Worm (Caenorhabditis elegans) whole organism, mixed stage, embryonic: Measurements from ENCODE around the gene lgc-37.

Source experiments
- M03D4.4 ChIP-seq: sonication (generic microtip); optimal IDR thresholded peaks from 2 replicates; lab custom pipeline; 2017; ENCODE audit warnings: mild to moderate bottlenecking, missing genetic modification characterization, missing compliant biosample characterization
- bed-3 ChIP-seq: fragments of 200-800 bp; sonication (Bioruptor generic); optimal IDR thresholded peaks from 3 replicates; lab custom pipeline; 2018; ENCODE audit warnings: mild to moderate bottlenecking, missing genetic modification characterization, moderate library complexity, missing compliant biosample characterization
- blmp-1 ChIP-seq: fragments of 150-350 bp; optimal IDR thresholded peaks from 2 replicates; lab custom pipeline; 2014; ENCODE audit warnings: missing biosample characterization, missing genetic modification characterization
- ceh-39 ChIP-seq: fragments of 150-350 bp; optimal IDR thresholded peaks from 2 replicates; lab custom pipeline; 2014; ENCODE audit warnings: missing biosample characterization, missing genetic modification characterization
- ceh-43 ChIP-seq: fragments of 200-800 bp; sonication (Bioruptor generic); optimal IDR thresholded peaks from 2 replicates; lab custom pipeline; 2018; ENCODE audit warnings: mild to moderate bottlenecking, missing genetic modification characterization, moderate library complexity, missing compliant biosample characterization
- ceh-83 ChIP-seq: fragments of 200-800 bp; sonication (Bioruptor generic); optimal IDR thresholded peaks from 2 replicates; lab custom pipeline; 2018; ENCODE audit warnings: mild to moderate bottlenecking, missing genetic modification characterization, missing compliant biosample characterization
- ces-1 ChIP-seq: fragments of 150-350 bp; optimal IDR thresholded peaks from 2 replicates; lab custom pipeline; 2014; ENCODE audit warnings: missing biosample characterization, missing genetic modification reagents, missing genetic modification characterization
- cnd-1 ChIP-seq: fragments of 200-800 bp; sonication (Bioruptor generic); optimal IDR thresholded peaks from 2 replicates; lab custom pipeline; 2018; ENCODE audit warnings: mild to moderate bottlenecking, missing genetic modification characterization, missing compliant biosample characterization
- elt-1 ChIP-seq: sonication (generic microtip); optimal IDR thresholded peaks from 2 replicates; lab custom pipeline; 2017; ENCODE audit warnings: missing genetic modification characterization, mild to moderate bottlenecking, missing compliant biosample characterization, antibody characterized with exemption, moderate library complexity, borderline replicate concordance; ENCODE audit not compliant: insufficient read depth
- elt-3 ChIP-seq: fragments of 150-350 bp; optimal IDR thresholded peaks from 2 replicates; lab custom pipeline; 2014; ENCODE audit warnings: missing biosample characterization, missing genetic modification characterization
- flh-1 ChIP-seq: fragments of 200-800 bp; sonication (Bioruptor generic); optimal IDR thresholded peaks from 2 replicates; lab custom pipeline; 2018; ENCODE audit warnings: mild to moderate bottlenecking, missing genetic modification characterization, moderate library complexity, missing compliant biosample characterization
- ham-2 ChIP-seq: fragments of 200-800 bp; sonication (Bioruptor generic); optimal IDR thresholded peaks from 2 replicates; lab custom pipeline; 2018; ENCODE audit warnings: mild to moderate bottlenecking, missing genetic modification characterization, missing compliant biosample characterization
- hlh-1 ChIP-seq: fragments of 150-350 bp; optimal IDR thresholded peaks from 2 replicates; lab custom pipeline; 2014; ENCODE audit warnings: missing biosample characterization, missing genetic modification reagents, missing genetic modification characterization
- lin-13 ChIP-seq: fragments of 150-350 bp; optimal IDR thresholded peaks from 2 replicates; lab custom pipeline; 2014; ENCODE audit warnings: missing biosample characterization, missing genetic modification characterization
- lin-32 ChIP-seq: fragments of 200-800 bp; sonication (Bioruptor generic); optimal IDR thresholded peaks from 2 replicates; lab custom pipeline; 2018; ENCODE audit warnings: mild to moderate bottlenecking, missing genetic modification characterization, missing compliant biosample characterization
- lsy-2 ChIP-seq: fragments of 150-350 bp; optimal IDR thresholded peaks from 2 replicates; lab custom pipeline; 2014; ENCODE audit warnings: missing biosample characterization, missing genetic modification characterization
- mab-5 ChIP-seq: fragments of 150-350 bp; optimal IDR thresholded peaks from 2 replicates; lab custom pipeline; 2014; ENCODE audit warnings: missing biosample characterization, missing genetic modification characterization
- mls-2 ChIP-seq: sonication (generic microtip); optimal IDR thresholded peaks from 2 replicates; lab custom pipeline; 2016; ENCODE audit warnings: mild to moderate bottlenecking, missing genetic modification characterization, moderate library complexity, missing compliant biosample characterization
- nhr-12 ChIP-seq: fragments of 150-350 bp; optimal IDR thresholded peaks from 2 replicates; lab custom pipeline; 2014; ENCODE audit warnings: missing biosample characterization, missing genetic modification characterization
- nhr-2 ChIP-seq: fragments of 150-350 bp; optimal IDR thresholded peaks from 2 replicates; lab custom pipeline; 2014; ENCODE audit warnings: missing biosample characterization, missing genetic modification characterization
- nhr-237 ChIP-seq: fragments of 150-350 bp; optimal IDR thresholded peaks from 2 replicates; lab custom pipeline; 2014; ENCODE audit warnings: missing biosample characterization, missing genetic modification characterization
- nhr-28 ChIP-seq: fragments of 150-350 bp; optimal IDR thresholded peaks from 2 replicates; lab custom pipeline; 2014; ENCODE audit warnings: missing biosample characterization, missing genetic modification characterization
- nhr-76 ChIP-seq: sonication (generic microtip); optimal IDR thresholded peaks from 2 replicates; lab custom pipeline; 2017; ENCODE audit warnings: missing biosample characterization, missing genetic modification characterization
- pha-4 ChIP-seq: fragments of 150-350 bp; optimal IDR thresholded peaks from 2 replicates; lab custom pipeline; 2018; ENCODE audit warnings: missing biosample characterization, missing genetic modification reagents, missing genetic modification characterization
- sem-2 ChIP-seq: fragments of 200-800 bp; sonication (Bioruptor generic); optimal IDR thresholded peaks from 2 replicates; lab custom pipeline; 2018; ENCODE audit warnings: mild to moderate bottlenecking, missing genetic modification characterization, missing compliant biosample characterization
- snpc-4 ChIP-seq: fragments of 150-350 bp; optimal IDR thresholded peaks from 2 replicates; lab custom pipeline; 2014; ENCODE audit warnings: missing biosample characterization, missing genetic modification characterization
- sptf-1 ChIP-seq: sonication (generic microtip); optimal IDR thresholded peaks from 2 replicates; lab custom pipeline; 2017; ENCODE audit warnings: mild to moderate bottlenecking, missing genetic modification characterization, moderate library complexity, missing compliant biosample characterization
- tbx-8 ChIP-seq: fragments of 200-800 bp; sonication (Bioruptor generic); optimal IDR thresholded peaks from 2 replicates; lab custom pipeline; 2018; ENCODE audit warnings: mild to moderate bottlenecking, missing genetic modification characterization, moderate library complexity, missing compliant biosample characterization
- unc-120 ChIP-seq: sonication (generic microtip); optimal IDR thresholded peaks from 2 replicates; lab custom pipeline; 2017; ENCODE audit warnings: missing genetic modification characterization, missing compliant biosample characterization; ENCODE audit not compliant: poor library complexity, severe bottlenecking
- unc-39 ChIP-seq: fragments of 150-350 bp; optimal IDR thresholded peaks from 2 replicates; lab custom pipeline; 2014; ENCODE audit warnings: missing biosample characterization, missing genetic modification characterization
- unc-62 ChIP-seq: fragments of 150-350 bp; optimal IDR thresholded peaks from 2 replicates; lab custom pipeline; 2014; ENCODE audit warnings: missing biosample characterization, missing genetic modification reagents, missing genetic modification characterization
- zip-8 ChIP-seq: fragments of 150-350 bp; optimal IDR thresholded peaks from 2 replicates; lab custom pipeline; 2014; ENCODE audit warnings: missing biosample characterization, missing genetic modification characterization
- ztf-11 ChIP-seq: fragments of 150-350 bp; optimal IDR thresholded peaks from 2 replicates; lab custom pipeline; 2014; ENCODE audit warnings: missing biosample characterization, missing genetic modification characterization

lgc-37 gene

DNA sequence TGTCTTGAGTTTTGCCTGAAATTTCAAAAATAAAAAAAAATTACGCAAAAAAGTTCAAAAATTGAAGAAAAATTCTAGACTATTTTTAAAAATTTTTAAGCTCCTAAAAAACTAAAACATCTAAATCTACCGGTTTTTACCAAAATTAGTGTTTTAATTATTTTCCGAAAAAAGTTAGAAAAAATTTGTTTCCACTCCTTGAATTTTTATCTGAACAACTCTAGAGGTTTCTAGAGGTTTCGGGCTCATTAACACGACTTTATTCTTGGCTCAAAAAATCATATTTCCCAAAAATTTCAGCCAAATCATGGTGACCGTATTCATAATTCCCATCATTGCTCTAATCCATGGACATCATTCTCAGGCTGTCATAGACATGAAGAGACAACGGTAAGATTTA lies at the start of gene lgc-37:
lgc-37 (plus strand) TSS at position 301 of the 400 bp plus-strand sequence.
- no peak for TF ChIP-seq sptf-1 (tag; lab: Kevin White, UChicago)
- no peak for TF ChIP-seq blmp-1 (tag; lab: Kevin White, UChicago)
- TF ChIP-seq ces-1: no peak
- no peak for TF ChIP-seq lin-13 (tag; lab: Kevin White, UChicago)
- TF ChIP-seq nhr-2 (tag; lab: Kevin White, UChicago): no peak
- TF ChIP-seq hlh-1 (tag; lab: Kevin White, UChicago): no peak
- TF ChIP-seq unc-120 (tag; lab: Kevin White, UChicago): no peak
- no peak for TF ChIP-seq nhr-237 (tag; lab: Kevin White, UChicago)

DNA sequence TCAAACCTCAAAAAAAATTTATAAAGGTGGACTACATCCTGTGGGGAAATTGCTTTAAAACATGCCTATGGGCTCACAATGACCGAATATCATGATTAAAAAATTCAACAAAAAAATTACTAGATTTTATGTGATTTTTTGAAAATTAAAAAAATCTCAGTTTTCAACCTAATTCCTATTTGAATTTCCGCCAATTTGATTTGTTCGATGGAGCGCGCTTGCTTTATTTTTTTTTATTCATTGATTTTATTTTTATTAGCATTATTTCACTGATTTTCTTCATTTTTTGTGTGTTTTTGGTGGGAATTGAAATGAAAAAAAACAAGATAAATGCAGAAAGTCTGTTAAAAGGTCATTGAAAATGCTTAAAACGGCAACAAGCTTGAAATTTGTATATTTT lies 46.0 kb upstream of the lgc-37 start:
- TF ChIP-seq mls-2 (tag; lab: Kevin White, UChicago) (no peak), lin-32 (GFP tag; lab: Kevin White, UChicago) (no peak), mab-5 (tag; lab: Kevin White, UChicago) (no peak), bed-3 (GFP tag; lab: Kevin White, UChicago) (no peak), nhr-2 (tag; lab: Kevin White, UChicago) (no peak), nhr-12 (tag; lab: Kevin White, UChicago) (no peak), snpc-4 (tag; lab: Kevin White, UChicago) (no peak), hlh-1 (tag; lab: Kevin White, UChicago) (no peak), pha-4 (tag; lab: Kevin White, UChicago) (no peak), blmp-1 (tag; lab: Kevin White, UChicago) (no peak), cnd-1 (tag; lab: Kevin White, UChicago) (no peak)

DNA sequence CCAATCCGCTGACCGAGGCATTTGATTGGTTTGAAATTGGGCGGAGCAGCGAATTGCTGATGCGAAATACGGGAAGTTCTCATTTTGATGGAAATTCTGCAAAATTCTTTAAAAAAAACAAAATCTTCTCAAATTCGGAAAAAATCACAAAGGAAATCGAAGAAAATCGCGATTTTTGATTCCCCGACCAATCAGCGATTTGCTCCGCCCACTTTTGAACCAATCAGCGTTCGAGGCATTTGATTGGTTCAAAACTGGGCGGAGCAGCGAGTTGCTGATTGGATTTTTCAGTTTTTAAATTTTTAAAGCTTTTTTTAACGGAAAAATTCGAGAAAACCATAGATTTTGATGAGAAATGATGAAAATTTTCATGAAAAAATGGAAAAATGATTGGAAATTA lies 44.6 kb upstream of the lgc-37 start:
- TF ChIP-seq ceh-83 (GFP tag; lab: Kevin White, UChicago) (no peak), sem-2 (GFP tag; lab: Kevin White, UChicago) (no peak), pha-4 (tag; lab: Kevin White, UChicago) (no peak), ztf-11 (tag; lab: Kevin White, UChicago) (no peak), flh-1 (GFP tag; lab: Kevin White, UChicago) (no peak), ceh-43 (no peak), unc-62 (no peak), snpc-4 (tag; lab: Kevin White, UChicago) (no peak), mls-2 (tag; lab: Kevin White, UChicago) (no peak), sptf-1 (tag; lab: Kevin White, UChicago) (no peak), hlh-1 (tag; lab: Kevin White, UChicago) (no peak), cnd-1 (tag; lab: Kevin White, UChicago) (no peak)

DNA sequence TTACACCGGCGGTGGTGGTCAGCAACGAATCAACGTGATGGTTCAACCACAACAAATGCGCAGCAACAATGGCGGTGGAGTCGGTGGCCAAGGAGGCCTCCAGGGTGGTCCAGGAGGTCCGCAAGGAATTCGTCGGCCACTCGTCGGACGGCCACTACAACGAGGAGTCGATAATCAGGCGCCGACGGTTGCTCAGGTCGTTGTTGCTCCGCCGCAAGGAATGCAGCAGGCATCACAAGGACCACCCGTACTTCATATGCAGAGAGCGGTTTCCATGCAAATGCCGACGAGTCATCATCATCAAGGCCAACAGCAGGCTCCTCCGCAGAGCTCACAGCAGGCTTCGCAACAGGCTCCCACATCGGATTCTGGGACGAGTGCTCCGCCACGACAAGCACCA lies 41.4 kb upstream of the lgc-37 start:
- TF ChIP-seq unc-62: no peak
- TF ChIP-seq elt-3 (tag; lab: Kevin White, UChicago): no peak
- no peak for TF ChIP-seq sptf-1 (tag; lab: Kevin White, UChicago)
- no peak for TF ChIP-seq nhr-76 (tag; lab: Kevin White, UChicago)
- TF ChIP-seq blmp-1 (tag; lab: Kevin White, UChicago): no peak
- no peak for TF ChIP-seq ceh-39
- no peak for TF ChIP-seq elt-1
- no peak for TF ChIP-seq nhr-28
- TF ChIP-seq ceh-43: no peak
- no peak for TF ChIP-seq tbx-8 (GFP tag; lab: Kevin White, UChicago)
- TF ChIP-seq sem-2 (GFP tag; lab: Kevin White, UChicago): no peak
- no peak for TF ChIP-seq M03D4.4 (tag; lab: Kevin White, UChicago)
- no peak for TF ChIP-seq bed-3 (GFP tag; lab: Kevin White, UChicago)

DNA sequence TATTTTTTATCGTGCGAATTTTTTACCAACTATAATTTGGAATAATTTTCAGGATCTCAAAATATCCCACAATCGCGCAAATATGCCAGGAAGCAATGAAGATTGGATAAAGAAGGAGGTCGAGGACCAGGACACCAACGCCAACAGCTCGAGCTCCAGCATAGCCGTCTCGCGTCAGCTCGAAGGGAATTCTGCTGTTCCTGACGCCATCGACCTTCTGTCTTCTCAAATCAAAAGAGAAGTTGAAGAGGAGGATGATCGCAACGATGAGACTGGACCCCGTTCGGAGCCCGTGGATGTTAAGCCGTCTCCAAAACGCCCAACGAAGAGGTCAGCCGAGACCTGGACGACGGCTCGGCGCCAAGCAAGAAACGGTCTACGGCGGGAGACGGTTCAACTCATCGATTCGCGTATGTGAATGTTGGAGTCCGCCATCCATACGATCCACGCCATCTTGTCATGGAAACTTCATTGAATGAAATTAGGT lies 38.5 kb upstream of the lgc-37 start, which contains the start of gene Y111B2A.21:
Y111B2A.21 (plus strand) TSS at position 51 of the 487 bp plus-strand sequence.
- TF ChIP-seq ces-1 (no peak), ztf-11 (tag; lab: Kevin White, UChicago) (no peak), cnd-1 (tag; lab: Kevin White, UChicago) (no peak), unc-39 (no peak), ceh-83 (GFP tag; lab: Kevin White, UChicago) (no peak), elt-1 (no peak), lsy-2 (no peak), nhr-76 (tag; lab: Kevin White, UChicago) (no peak), ceh-43 (no peak), ceh-39 (no peak), mab-5 (tag; lab: Kevin White, UChicago) (no peak), blmp-1 (tag; lab: Kevin White, UChicago) (no peak), ham-2 (GFP tag; lab: Kevin White, UChicago) (no peak), nhr-237 (tag; lab: Kevin White, UChicago) (no peak), M03D4.4 (tag; lab: Kevin White, UChicago) (no peak), zip-8 (tag; lab: Kevin White, UChicago) (no peak), elt-3 (tag; lab: Kevin White, UChicago) (no peak), unc-120 (tag; lab: Kevin White, UChicago) (no peak)
